Fruit fly (Drosophila melanogaster) whole organism, embryonic: ENCODE results near the gene Acat1.

ENCODE experiments used
- Atf6 ChIP-seq: fragments of 200-800 bp; sonication (Bioruptor generic); IDR thresholded peaks from 2 replicates; pipeline ENCODE4 v1.3.6; 2022; ENCODE audit warnings: missing biosample characterization, missing genetic modification characterization
- B-H1 ChIP-seq: fragments of 200-800 bp; sonication (Bioruptor generic); IDR thresholded peaks from 3 replicates; pipeline ENCODE4 v1.3.6; 2022; ENCODE audit warnings: missing biosample characterization, missing genetic modification characterization
- BEAF-32 ChIP-seq: fragments of 200-800 bp; sonication (Bioruptor generic); optimal IDR thresholded peaks from 3 replicates; lab custom pipeline; 2017; ENCODE audit warnings: missing biosample characterization, missing genetic modification characterization, mild to moderate bottlenecking, moderate library complexity, missing genetic modification reagents
- CG10654 ChIP-seq: fragments of 200-800 bp; sonication (Bioruptor generic); optimal IDR thresholded peaks from 2 replicates; lab custom pipeline; 2016; ENCODE audit warnings: missing biosample characterization, missing genetic modification characterization
- CG11456 ChIP-seq: fragments of 200-800 bp; sonication (Bioruptor generic); IDR thresholded peaks from 3 replicates; pipeline ENCODE4 v1.3.6; 2022; ENCODE audit warnings: missing biosample characterization, missing genetic modification characterization
- CG12155 ChIP-seq: fragments of 200-800 bp; sonication (Bioruptor generic); optimal IDR thresholded peaks from 3 replicates; lab custom pipeline; 2016; ENCODE audit warnings: missing biosample characterization, missing genetic modification characterization
- CG12219 ChIP-seq: fragments of 200-800 bp; sonication (Bioruptor generic); optimal IDR thresholded peaks from 3 replicates; lab custom pipeline; 2018; ENCODE audit warnings: missing biosample characterization, mild to moderate bottlenecking, missing genetic modification characterization
- CG15011 ChIP-seq: fragments of 200-800 bp; sonication (Bioruptor generic); optimal IDR thresholded peaks from 3 replicates; lab custom pipeline; 2018; ENCODE audit warnings: missing biosample characterization, mild to moderate bottlenecking, missing genetic modification characterization
- CG30403 ChIP-seq: fragments of 200-800 bp; sonication (Bioruptor generic); optimal IDR thresholded peaks from 3 replicates; lab custom pipeline; 2016; ENCODE audit warnings: missing biosample characterization, missing genetic modification characterization
- CG32532 ChIP-seq: fragments of 200-800 bp; sonication (Bioruptor generic); IDR thresholded peaks from 2 replicates; pipeline ENCODE4 v1.3.6; 2022; ENCODE audit warnings: missing biosample characterization, missing genetic modification characterization
- CG3281 ChIP-seq: fragments of 200-800 bp; sonication (Bioruptor generic); optimal IDR thresholded peaks from 3 replicates; lab custom pipeline; 2017; ENCODE audit warnings: missing biosample characterization, mild to moderate bottlenecking, missing genetic modification characterization
- CG4730 ChIP-seq: fragments of 200-800 bp; sonication (Bioruptor generic); IDR thresholded peaks from 2 replicates; pipeline ENCODE4 v1.3.6; 2022; ENCODE audit warnings: missing biosample characterization, missing genetic modification characterization
- CG6813 ChIP-seq: fragments of 200-800 bp; sonication (Bioruptor generic); optimal IDR thresholded peaks from 2 replicates; lab custom pipeline; 2017; ENCODE audit warnings: missing biosample characterization, missing genetic modification characterization, mild to moderate bottlenecking, moderate library complexity, missing genetic modification reagents
- CG7556 ChIP-seq: fragments of 200-800 bp; sonication (Bioruptor generic); optimal IDR thresholded peaks from 2 replicates; lab custom pipeline; 2017; ENCODE audit warnings: missing biosample characterization, mild to moderate bottlenecking, missing genetic modification characterization
- CG8281 ChIP-seq: fragments of 200-800 bp; sonication (Bioruptor generic); optimal IDR thresholded peaks from 2 replicates; lab custom pipeline; 2018; ENCODE audit warnings: missing biosample characterization, mild to moderate bottlenecking, missing genetic modification characterization, moderate library complexity
- CG9932 ChIP-seq: fragments of 200-800 bp; sonication (Bioruptor generic); IDR thresholded peaks from 2 replicates; pipeline ENCODE4 v1.3.6; 2022; ENCODE audit warnings: missing biosample characterization, missing genetic modification characterization
- Dfd ChIP-seq, 2 experiments: fragments of >200 bp; optimal IDR thresholded peaks; 2 replicates each; lab custom pipeline; 2017; ENCODE audit warnings: missing biosample characterization in 2 of 2, missing genetic modification characterization in 2 of 2
- Dip2 ChIP-seq: fragments of 200-800 bp; sonication (Bioruptor generic); IDR thresholded peaks from 2 replicates; pipeline ENCODE4 v1.3.6; 2022; ENCODE audit warnings: missing biosample characterization, missing genetic modification characterization
- Dref ChIP-seq: fragments of 200-800 bp; sonication (Bioruptor generic); IDR thresholded peaks from 2 replicates; pipeline ENCODE4 v1.3.6; 2022; ENCODE audit warnings: missing biosample characterization, missing genetic modification characterization
- Ets65A ChIP-seq: fragments of 200-800 bp; sonication (Bioruptor generic); peaks from one replicate; lab custom pipeline; 2016; ENCODE audit warnings: missing biosample characterization, missing genetic modification characterization
- Gsc ChIP-seq: fragments of 200-800 bp; sonication (Bioruptor generic); IDR thresholded peaks from 2 replicates; pipeline ENCODE4 v1.3.6; 2022; ENCODE audit warnings: missing biosample characterization, missing genetic modification characterization
- H15 ChIP-seq: fragments of 200-800 bp; sonication (Bioruptor generic); IDR thresholded peaks from 3 replicates; pipeline ENCODE4 v1.3.6; 2022; ENCODE audit warnings: missing biosample characterization, missing genetic modification characterization
- HLH3B ChIP-seq: fragments of 200-800 bp; sonication (Bioruptor generic); IDR thresholded peaks from 2 replicates; pipeline ENCODE4 v1.3.6; 2022; ENCODE audit warnings: missing biosample characterization, missing genetic modification characterization
- HLHmδ ChIP-seq: fragments of 200-800 bp; sonication (Bioruptor generic); optimal IDR thresholded peaks from 2 replicates; lab custom pipeline; 2018; ENCODE audit warnings: missing biosample characterization, mild to moderate bottlenecking, missing genetic modification characterization, moderate library complexity
- Jarid2 ChIP-seq: fragments of 200-800 bp; sonication (Bioruptor generic); optimal IDR thresholded peaks from 3 replicates; lab custom pipeline; 2017; ENCODE audit warnings: mild to moderate bottlenecking, missing biosample characterization, missing genetic modification reagents, missing genetic modification characterization
- MTF-1 ChIP-seq: fragments of 200-800 bp; sonication (Bioruptor generic); optimal IDR thresholded peaks from 2 replicates; lab custom pipeline; 2018; ENCODE audit warnings: missing biosample characterization, mild to moderate bottlenecking, missing genetic modification characterization, borderline replicate concordance
- Med ChIP-seq: fragments of 200-800 bp; sonication (Bioruptor generic); peaks from one replicate; lab custom pipeline; 2016; ENCODE audit warnings: missing biosample characterization, missing genetic modification characterization, mild to moderate bottlenecking, inconsistent platforms, moderate library complexity
- Meics ChIP-seq: fragments of 200-800 bp; sonication (Bioruptor generic); optimal IDR thresholded peaks from 2 replicates; lab custom pipeline; 2017; ENCODE audit warnings: missing biosample characterization, mild to moderate bottlenecking, missing genetic modification characterization
- NC2α ChIP-seq: fragments of 200-800 bp; sonication (Bioruptor generic); optimal IDR thresholded peaks from 2 replicates; lab custom pipeline; 2016; ENCODE audit warnings: missing biosample characterization, missing genetic modification characterization
- Trl ChIP-seq, 3 experiments: fragments of >200 bp in 2 of 3; fragments of 200-800 bp in 1 of 3; sonication (Bioruptor generic) in 1 of 3; optimal IDR thresholded peaks; 2 replicates in 1 of 3; 3 replicates in 2 of 3; lab custom pipeline; 2016 to 2017; ENCODE audit warnings: missing biosample characterization in 1 of 3, missing genetic modification characterization in 1 of 3
- Usf ChIP-seq: fragments of 200-800 bp; sonication (Bioruptor generic); optimal IDR thresholded peaks from 2 replicates; lab custom pipeline; 2017; ENCODE audit warnings: missing genotype, missing biosample characterization, missing genetic modification characterization
- aop ChIP-seq: fragments of 200-800 bp; sonication (Bioruptor generic); IDR thresholded peaks from 2 replicates; pipeline ENCODE4 v1.3.6; 2022; ENCODE audit warnings: missing biosample characterization, missing genetic modification characterization
- ap ChIP-seq: fragments of 200-800 bp; sonication (Bioruptor generic); IDR thresholded peaks from 2 replicates; pipeline ENCODE4 v1.3.6; 2022; ENCODE audit warnings: missing biosample characterization, missing genetic modification characterization
- ase ChIP-seq: fragments of 200-800 bp; sonication (Bioruptor generic); IDR thresholded peaks from 3 replicates; pipeline ENCODE4 v1.3.6; 2022; ENCODE audit warnings: missing biosample characterization, missing genetic modification characterization
- cas ChIP-seq: fragments of 200-800 bp; sonication (Bioruptor generic); IDR thresholded peaks from 2 replicates; pipeline ENCODE4 v1.3.6; 2022; ENCODE audit warnings: missing biosample characterization, missing genetic modification characterization
- chn ChIP-seq: fragments of 200-800 bp; sonication (Bioruptor generic); optimal IDR thresholded peaks from 2 replicates; lab custom pipeline; 2016; ENCODE audit warnings: missing biosample characterization, missing genetic modification characterization
- eve ChIP-seq, 2 experiments: fragments of >200 bp; optimal IDR thresholded peaks; 2 replicates each; lab custom pipeline; 2017; ENCODE audit warnings: missing biosample characterization in 2 of 2, missing genetic modification characterization in 2 of 2
- ftz-f1 ChIP-seq: fragments of 200-800 bp; sonication (Bioruptor generic); optimal IDR thresholded peaks from 2 replicates; lab custom pipeline; 2016; ENCODE audit warnings: missing biosample characterization, missing genetic modification characterization
- gce ChIP-seq: fragments of 200-800 bp; sonication (Bioruptor generic); IDR thresholded peaks from 3 replicates; pipeline ENCODE4 v1.3.6; 2022; ENCODE audit warnings: missing biosample characterization, missing genetic modification characterization
- jigr1 ChIP-seq: fragments of 200-800 bp; sonication (Bioruptor generic); IDR thresholded peaks from 3 replicates; pipeline ENCODE4 v1.3.6; 2022; ENCODE audit warnings: missing biosample characterization, missing genetic modification characterization
- lov ChIP-seq, 2 experiments: fragments of 200-800 bp in 1 of 2; fragments of >200 bp in 1 of 2; sonication (Bioruptor generic) in 1 of 2; IDR thresholded peaks in 1 of 2; optimal IDR thresholded peaks in 1 of 2; 2 replicates in 1 of 2; 3 replicates in 1 of 2; pipeline versions ENCODE4 v1.3.6 to Lab custom; 2017 to 2022; ENCODE audit warnings: missing biosample characterization in 1 of 2, missing genetic modification characterization in 1 of 2
- mirr ChIP-seq: fragments of 200-800 bp; sonication (Bioruptor generic); optimal IDR thresholded peaks from 3 replicates; lab custom pipeline; 2018; ENCODE audit warnings: missing biosample characterization, mild to moderate bottlenecking, missing genetic modification characterization
- mld ChIP-seq: fragments of 200-800 bp; sonication (Bioruptor generic); IDR thresholded peaks from 3 replicates; pipeline ENCODE4 v1.3.6; 2022; ENCODE audit warnings: missing biosample characterization, missing genetic modification characterization; ENCODE audit not compliant: partially characterized antibody
- pan ChIP-seq, 4 experiments: fragments of >200 bp in 3 of 4; fragments of 200-800 bp in 1 of 4; sonication (Bioruptor generic) in 1 of 4; optimal IDR thresholded peaks in 3 of 4; IDR thresholded peaks in 1 of 4; 2 replicates each; pipeline versions ENCODE4 v1.3.6 to Lab custom; 2017 to 2022; ENCODE audit warnings: missing biosample characterization in 2 of 4, missing genetic modification characterization in 2 of 4, mixed read lengths in 1 of 4
- sna ChIP-seq: fragments of 200-800 bp; sonication (Bioruptor generic); IDR thresholded peaks from 2 replicates; pipeline ENCODE4 v1.3.6; 2022; ENCODE audit warnings: missing biosample characterization, missing genetic modification characterization; ENCODE audit not compliant: partially characterized antibody
- ssp ChIP-seq: fragments of 200-800 bp; sonication (Bioruptor generic); IDR thresholded peaks from 2 replicates; pipeline ENCODE4 v1.3.6; 2022; ENCODE audit warnings: missing biosample characterization, missing genetic modification characterization
- sug ChIP-seq: fragments of 200-800 bp; optimal IDR thresholded peaks from 2 replicates; lab custom pipeline; 2019; ENCODE audit warnings: missing biosample characterization, mild to moderate bottlenecking, missing genetic modification characterization, moderate library complexity
- wdn ChIP-seq: fragments of 200-800 bp; sonication (Bioruptor generic); IDR thresholded peaks from 2 replicates; pipeline ENCODE4 v1.3.6; 2022; ENCODE audit warnings: missing biosample characterization, missing genetic modification characterization
- yki ChIP-seq: fragments of >200 bp; optimal IDR thresholded peaks from 3 replicates; lab custom pipeline; 2018
- zen2 ChIP-seq: fragments of 200-800 bp; sonication (Bioruptor generic); IDR thresholded peaks from 3 replicates; pipeline ENCODE4 v1.3.6; 2022; ENCODE audit warnings: missing biosample characterization, missing genetic modification characterization; ENCODE audit not compliant: partially characterized antibody
- zfh2 ChIP-seq: fragments of 200-800 bp; sonication (Bioruptor generic); optimal IDR thresholded peaks from 2 replicates; lab custom pipeline; 2016; ENCODE audit warnings: missing biosample characterization, missing genetic modification characterization

Acat1 gene

dm6 chrX:7909482-7909881 is 20.9 kb upstream of the Acat1 start (continued):
- TF ChIP-seq Meics (peak; percentile 42), CG7556 (GFP tag; lab: Kevin White, UChicago) (peak; percentile 20), Dref (no peak), sug (tag; lab: Kevin White, UChicago) (no peak), jigr1 (no peak), CG3281 (peak; percentile 14), CG11456 (GFP tag; lab: Robert Waterston, UW) (no peak), yki (lab: Kevin White, UChicago) (no peak), CG12219 (GFP tag; lab: Kevin White, UChicago) (no peak), CG8281 (tag; lab: Kevin White, UChicago) (no peak), NC2α (GFP tag; lab: Kevin White, UChicago) (no peak), sna (GFP tag; lab: Robert Waterston, UW) (no peak), Med (peak; percentile 79), zfh2 (GFP tag; lab: Kevin White, UChicago) (no peak), gce (GFP tag; lab: Robert Waterston, UW) (no peak), CG12155 (no peak), zen2 (GFP tag; lab: Robert Waterston, UW) (no peak), ase (GFP tag; lab: Robert Waterston, UW) (0 out of 3 replicates have a peak, but pooled peaks have one; percentile 50), HLHmδ (GFP tag; lab: Kevin White, UChicago) (no peak), chn (GFP tag; lab: Kevin White, UChicago) (no peak), ftz-f1 (GFP tag; lab: Kevin White, UChicago) (no peak), CG15011 (GFP tag; lab: Kevin White, UChicago) (no peak), eve (GFP tag; optimal IDR thresholded peaks at IDR 0.05; lab: Kevin White, UChicago) (no peak), BEAF-32 (GFP tag; lab: Kevin White, UChicago) (no peak), aop (no peak), pan (optimal IDR thresholded peaks at IDR 0.05; lab: Kevin White, UChicago) (no peak), pan (GFP tag; optimal IDR thresholded peaks at IDR 0.05 in 1 of 2, IDR thresholded peaks at IDR 0.05 in 1 of 2) (peak in 1 of 2 experiments; percentile 37), Usf (GFP tag; lab: Kevin White, UChicago) (no peak), HLH3B (0 out of 2 replicates have a peak, but pooled peaks have one; percentile 25), Ets65A (GFP tag; lab: Kevin White, UChicago) (no peak), ap (GFP tag; lab: Robert Waterston, UW) (no peak), B-H1 (GFP tag; lab: Robert Waterston, UW) (0 out of 3 replicates have a peak, but pooled peaks have one; percentile 11), Jarid2 (no peak), lov (optimal IDR thresholded peaks at IDR 0.05; lab: Kevin White, UChicago) (no peak), lov (GFP tag; IDR thresholded peaks at IDR 0.05; lab: Robert Waterston, UW) (no peak), ssp (GFP tag; lab: Robert Waterston, UW) (no peak), CG32532 (peak; percentile 51; the same call in 1 of the 2 replicates), mirr (GFP tag; lab: Kevin White, UChicago) (no peak), Dip2 (no peak), cas (no peak), CG4730 (no peak), Gsc (GFP tag; lab: Robert Waterston, UW) (no peak), H15 (GFP tag; lab: Robert Waterston, UW) (no peak), Atf6 (no peak), CG6813 (no peak), Dfd (GFP tag; optimal IDR thresholded peaks at IDR 0.05; lab: Kevin White, UChicago) (no peak), CG30403 (GFP tag; lab: Kevin White, UChicago) (peak; percentile 24), mld (GFP tag; lab: Robert Waterston, UW) (no peak), CG9932 (GFP tag; lab: Robert Waterston, UW) (no peak), CG10654 (GFP tag; lab: Kevin White, UChicago) (no peak), Trl (optimal IDR thresholded peaks at IDR 0.05; lab: Kevin White, UChicago) (no peak), Trl (GFP tag; optimal IDR thresholded peaks at IDR 0.05; lab: Kevin White, UChicago) (no peak), MTF-1 (GFP tag; lab: Kevin White, UChicago) (no peak), wdn (GFP tag; lab: Robert Waterston, UW) (no peak)
